Worm (Caenorhabditis elegans) whole organism, L4/young adult: ENCODE data around the gene C05C10.5.

Experiments
- W03F9.2 ChIP-seq: fragments of 150-350 bp; optimal IDR thresholded peaks from 2 replicates; lab custom pipeline; 2014; ENCODE audit warnings: missing biosample characterization, missing genetic modification characterization
- dao-5 ChIP-seq: sonication (generic microtip); optimal IDR thresholded peaks from 2 replicates; lab custom pipeline; 2016; ENCODE audit warnings: missing genotype, missing genetic modification characterization, moderate library complexity, missing compliant biosample characterization
- him-1 ChIP-seq: sonication (generic microtip); optimal IDR thresholded peaks from 2 replicates; lab custom pipeline; 2016; ENCODE audit warnings: missing genotype, missing genetic modification reagents, missing genetic modification characterization, missing compliant biosample characterization

C05C10.5 gene

ce11 chrII:9928470-9928869 lies 10.4 kb upstream of the C05C10.5 start:
- TF ChIP-seq him-1 (tag; lab: Kevin White, UChicago) = no peak

ce11 chrII:9931012-9931411 lies 7.8 kb upstream of the C05C10.5 start:
- TF ChIP-seq dao-5 (tag; lab: Kevin White, UChicago) = no peak
- no peak for TF ChIP-seq him-1 (tag; lab: Kevin White, UChicago)
- no peak for TF ChIP-seq W03F9.2 (tag; lab: Kevin White, UChicago)

- TF ChIP-seq him-1 (tag; lab: Kevin White, UChicago) = no peak
- no peak for TF ChIP-seq dao-5 (tag; lab: Kevin White, UChicago)
- no peak for TF ChIP-seq W03F9.2 (tag; lab: Kevin White, UChicago)
Measured at ce11 chrII:9931476-9931875, 7.4 kb upstream of the C05C10.5 start, which contains the start of gene pho-11. TSS of gene pho-11 (plus strand) at chrII:9931849.

ce11 chrII:9933947-9934383 lies 4.9 kb upstream of the C05C10.5 start:
- TF ChIP-seq dao-5 (tag; lab: Kevin White, UChicago) (no peak), W03F9.2 (tag; lab: Kevin White, UChicago) (peak; percentile 24)

ce11 chrII:9934570-9934969 lies 4.3 kb upstream of the C05C10.5 start:
- no peak for TF ChIP-seq W03F9.2 (tag; lab: Kevin White, UChicago)
- no peak for TF ChIP-seq him-1 (tag; lab: Kevin White, UChicago)
- TF ChIP-seq dao-5 (tag; lab: Kevin White, UChicago) = no peak

ce11 chrII:9935044-9935599 lies 3.7 kb upstream of the C05C10.5 start:
- TF ChIP-seq W03F9.2 (tag; lab: Kevin White, UChicago) = no peak

- TF ChIP-seq dao-5 (tag; lab: Kevin White, UChicago) = no peak
- no peak for TF ChIP-seq him-1 (tag; lab: Kevin White, UChicago)
- no peak for TF ChIP-seq W03F9.2 (tag; lab: Kevin White, UChicago)
Measured at ce11 chrII:9935664-9936063, 3.2 kb upstream of the C05C10.5 start.

ce11 chrII:9936859-9937258 lies 2.0 kb upstream of the C05C10.5 start, which contains the start of gene C05C10.3:
TSS of gene C05C10.3 (minus strand) at chrII:9936893.
- TF ChIP-seq W03F9.2 (tag; lab: Kevin White, UChicago) (no peak), him-1 (tag; lab: Kevin White, UChicago) (no peak), dao-5 (tag; lab: Kevin White, UChicago) (no peak)

- TF ChIP-seq W03F9.2 (tag; lab: Kevin White, UChicago) = peak; percentile 66
- no peak for TF ChIP-seq him-1 (tag; lab: Kevin White, UChicago)
Measured at ce11 chrII:9937611-9938010, 1.2 kb upstream of the C05C10.5 start.

- no peak for TF ChIP-seq dao-5 (tag; lab: Kevin White, UChicago)
- peak; percentile 42 for TF ChIP-seq him-1 (tag; lab: Kevin White, UChicago)
Measured at ce11 chrII:9940430-9940829, 1.6 kb downstream of the C05C10.5 start, which contains the start of gene ufd-3. TSS of gene ufd-3 (plus strand) at chrII:9940753.

- TF ChIP-seq dao-5 (tag; lab: Kevin White, UChicago) = no peak
- TF ChIP-seq him-1 (tag; lab: Kevin White, UChicago) = no peak
- no peak for TF ChIP-seq W03F9.2 (tag; lab: Kevin White, UChicago)
Measured at ce11 chrII:9943246-9943645, 4.4 kb downstream of the C05C10.5 start.

- TF ChIP-seq dao-5 (tag; lab: Kevin White, UChicago) (no peak), him-1 (tag; lab: Kevin White, UChicago) (no peak), W03F9.2 (tag; lab: Kevin White, UChicago) (no peak)
Measured at ce11 chrII:9943837-9944236, 5.0 kb downstream of the C05C10.5 start, which contains the start of gene flad-1. TSS of gene flad-1 (plus strand) at chrII:9944137.

ce11 chrII:9948662-9949061 lies 9.8 kb downstream of the C05C10.5 start:
- TF ChIP-seq W03F9.2 (tag; lab: Kevin White, UChicago) (no peak), dao-5 (tag; lab: Kevin White, UChicago) (no peak), him-1 (tag; lab: Kevin White, UChicago) (no peak)

- no peak for TF ChIP-seq him-1 (tag; lab: Kevin White, UChicago)
Measured at ce11 chrII:9951846-9952245, 13.0 kb downstream of the C05C10.5 start.

ce11 chrII:9954885-9955284 lies 16.0 kb downstream of the C05C10.5 start, which contains the start of gene egl-43:
TSS of gene egl-43 (plus strand) at chrII:9955185.
- TF ChIP-seq W03F9.2 (tag; lab: Kevin White, UChicago) = no peak
- TF ChIP-seq dao-5 (tag; lab: Kevin White, UChicago) = no peak
